Worm (Caenorhabditis elegans) whole organism, midembryonic: Measurements from ENCODE around the gene cyp-25A3.

ENCODE experiments used
- T22C8.4 ChIP-seq: fragments of 200-800 bp; sonication (Bioruptor generic); IDR thresholded peaks from 2 replicates; pipeline ENCODE4 v1.3.6; 2022; ENCODE audit warnings: missing genetic modification characterization, missing compliant biosample characterization
- cog-1 ChIP-seq: sonication (generic microtip); optimal IDR thresholded peaks from 2 replicates; lab custom pipeline; 2016; ENCODE audit warnings: missing genetic modification characterization, missing compliant biosample characterization
- flt-1 ChIP-seq: fragments of 200-800 bp; sonication (Bioruptor generic); IDR thresholded peaks from 2 replicates; pipeline ENCODE4 v1.3.6; 2022; ENCODE audit warnings: missing genetic modification characterization, missing compliant biosample characterization
- klf-2 ChIP-seq: fragments of 200-800 bp; sonication (Bioruptor generic); conservative IDR thresholded peaks from 2 replicates; pipeline ENCODE4 v1.3.6; 2022; ENCODE audit warnings: missing genetic modification reagents, missing genetic modification characterization, missing compliant biosample characterization
- med-1 ChIP-seq: sonication (generic microtip); optimal IDR thresholded peaks from 2 replicates; lab custom pipeline; 2017; ENCODE audit warnings: missing genetic modification characterization, mild to moderate bottlenecking, missing compliant biosample characterization, antibody characterized with exemption, missing genetic modification reagents; ENCODE audit not compliant: insufficient read depth
- ref-1 ChIP-seq: fragments of 200-800 bp; sonication (Bioruptor generic); conservative IDR thresholded peaks from 2 replicates; pipeline ENCODE4 v1.3.6; 2022; ENCODE audit warnings: missing genetic modification reagents, missing genetic modification characterization, missing compliant biosample characterization
- tab-1 ChIP-seq: fragments of 200-800 bp; sonication (Bioruptor generic); IDR thresholded peaks from 2 replicates; pipeline ENCODE4 v1.3.6; 2022; ENCODE audit warnings: missing genetic modification characterization, missing compliant biosample characterization
- ztf-23 ChIP-seq: fragments of 200-800 bp; sonication (Bioruptor generic); IDR thresholded peaks from 2 replicates; pipeline ENCODE4 v1.3.6; 2022; ENCODE audit warnings: missing genetic modification reagents, missing genetic modification characterization, missing compliant biosample characterization

DNA sequence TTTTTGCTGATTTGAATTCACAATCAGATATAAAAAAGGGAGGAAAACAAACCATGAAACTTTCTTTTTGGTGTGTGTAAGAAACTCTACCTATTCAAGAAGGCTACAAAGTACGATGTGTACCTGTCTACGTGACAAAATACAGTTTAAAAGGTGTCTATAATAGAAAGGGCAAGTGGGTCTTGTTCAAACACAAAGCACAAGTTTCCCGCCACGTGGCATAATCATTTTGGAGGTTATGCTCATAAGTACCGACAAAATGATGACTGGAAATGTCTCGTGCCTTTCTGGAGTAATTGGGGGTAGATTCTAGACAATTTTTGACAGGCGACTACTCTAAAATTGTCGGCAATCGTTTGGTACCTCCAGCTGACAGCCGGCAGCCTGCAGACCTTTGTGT lies 35.4 kb upstream of the cyp-25A3 start:
- no peak for TF ChIP-seq tab-1
- TF ChIP-seq cog-1: no peak
- no peak for TF ChIP-seq med-1 (GFP tag; lab: Kevin White, UChicago)
- TF ChIP-seq flt-1: no peak
- TF ChIP-seq T22C8.4 (GFP tag; lab: Robert Waterston, UW): no peak
- no peak for TF ChIP-seq ref-1
- TF ChIP-seq klf-2 (GFP tag; lab: Robert Waterston, UW): no peak
- TF ChIP-seq ztf-23 (GFP tag; lab: Robert Waterston, UW): no peak
